Fruit fly (Drosophila melanogaster): ENCODE measurements around the gene CG31524.

dm6 chr3R:30562733-30563259 lies 48.6 kb upstream of the CG31524 start:
- TF ChIP-seq kay (GFP tag; ENCODE audit: borderline replicate concordance) (no peak), Hr96 (GFP tag; optimal IDR thresholded peaks at IDR 0.05) (no peak), CG5204 (GFP tag; optimal IDR thresholded peaks at IDR 0.05) (no peak), tj (GFP tag; optimal IDR thresholded peaks at IDR 0.05) (no peak)
